Worm (Caenorhabditis elegans): ENCODE data around the gene F47D12.3.

- TF ChIP-seq aly-2 (tag; optimal IDR thresholded peaks at IDR 0.05) (no peak), saeg-2 (GFP tag; IDR thresholded peaks at IDR 0.05) (no peak), ZK337.2 (GFP tag; IDR thresholded peaks at IDR 0.05) (no peak), zfp-2 (tag; optimal IDR thresholded peaks at IDR 0.05) (no peak)
Observed at ce11 chrIII:6307832-6308231, 9.6 kb downstream of the F47D12.3 start.

All from whole organism, L4 larva.